Worm (Caenorhabditis elegans): Measurements from ENCODE around the gene Y37E11B.10.

The Y37E11B.10 gene

DNA sequence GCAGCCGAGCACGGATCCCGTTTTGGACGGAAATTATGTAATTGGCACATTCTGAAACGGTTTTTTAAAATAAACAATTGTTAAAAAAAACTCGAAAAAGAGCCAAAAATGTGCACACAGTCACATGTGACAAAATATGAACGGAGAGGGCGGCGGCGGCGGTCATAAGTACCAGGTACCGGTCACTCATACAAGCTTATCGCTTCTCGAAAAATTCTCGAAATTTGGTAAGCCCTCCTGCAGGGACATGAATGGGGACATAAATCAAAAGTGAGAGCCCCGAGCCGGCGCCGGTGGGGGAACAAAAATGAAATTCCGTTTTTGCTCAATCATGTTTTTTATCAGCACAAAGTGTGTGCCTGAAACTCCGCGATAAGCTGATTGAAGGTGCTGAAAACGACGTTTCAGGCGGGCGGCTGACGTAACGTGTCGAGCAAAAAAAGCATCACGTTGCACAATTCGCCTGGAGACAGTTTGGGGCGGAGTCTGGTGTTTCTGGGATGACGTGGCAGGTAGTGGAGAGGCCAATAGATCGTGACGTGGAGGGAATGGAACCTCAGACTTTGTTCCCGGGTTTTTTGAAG is 6.8 kb upstream of the Y37E11B.10 start, which contains the start of gene ltah-1.2:
Gene ltah-1.2, minus strand, starts transcription at position 51 of the 584 bp plus-strand sequence.
- TF ChIP-seq egl-27 (tag; optimal IDR thresholded peaks at IDR 0.05): no peak
- TF ChIP-seq ztf-11 (tag; optimal IDR thresholded peaks at IDR 0.05): no peak
- TF ChIP-seq snpc-4 (tag; optimal IDR thresholded peaks at IDR 0.05): no peak
- no peak for TF ChIP-seq elt-3 (tag; optimal IDR thresholded peaks at IDR 0.05)
- peak; percentile 90 for TF ChIP-seq elt-2 (tag; optimal IDR thresholded peaks at IDR 0.05)
- no peak for TF ChIP-seq mdl-1 (tag; optimal IDR thresholded peaks at IDR 0.05)
- TF ChIP-seq R02D3.7 (tag; optimal IDR thresholded peaks at IDR 0.05): no peak
- no peak for TF ChIP-seq pha-4 (tag; optimal IDR thresholded peaks at IDR 0.05)
- TF ChIP-seq nhr-11 (tag; optimal IDR thresholded peaks at IDR 0.05): no peak
- no peak for TF ChIP-seq lin-39 (tag; optimal IDR thresholded peaks at IDR 0.05)
- peak; percentile 43 for TF ChIP-seq pqm-1 (tag; optimal IDR thresholded peaks at IDR 0.05)
- no peak for TF ChIP-seq lsy-12 (tag; optimal IDR thresholded peaks at IDR 0.05)
- peak; percentile 38 for TF ChIP-seq nfya-1 (tag; optimal IDR thresholded peaks at IDR 0.05; ENCODE audit: insufficient read depth)
- no peak for TF ChIP-seq elt-1 (tag; optimal IDR thresholded peaks at IDR 0.05)
- TF ChIP-seq nhr-25 (tag; optimal IDR thresholded peaks at IDR 0.05): no peak
- TF ChIP-seq skn-1 (tag; optimal IDR thresholded peaks at IDR 0.05): no peak

- peak; percentile 100 for TF ChIP-seq elt-2 (tag; optimal IDR thresholded peaks at IDR 0.05)
- no peak for TF ChIP-seq nhr-77 (tag; optimal IDR thresholded peaks at IDR 0.05)
- no peak for TF ChIP-seq R02D3.7 (tag; optimal IDR thresholded peaks at IDR 0.05)
- no peak for TF ChIP-seq mml-1 (tag; optimal IDR thresholded peaks at IDR 0.05)
- no peak for TF ChIP-seq hmg-11 (tag; optimal IDR thresholded peaks at IDR 0.05)
- TF ChIP-seq ceh-82 (tag; optimal IDR thresholded peaks at IDR 0.05): no peak
- no peak for TF ChIP-seq nhr-43 (tag; optimal IDR thresholded peaks at IDR 0.05; ENCODE audit: poor library complexity, severe bottlenecking)
- no peak for TF ChIP-seq ceh-9 (tag; optimal IDR thresholded peaks at IDR 0.05)
- no peak for TF ChIP-seq lsy-12 (tag; optimal IDR thresholded peaks at IDR 0.05)
- no peak for TF ChIP-seq fkh-10 (GFP tag; optimal IDR thresholded peaks at IDR 0.05)
- TF ChIP-seq pqm-1 (tag; optimal IDR thresholded peaks at IDR 0.05): peak; percentile 99
- no peak for TF ChIP-seq ceh-28 (tag; optimal IDR thresholded peaks at IDR 0.05)
- TF ChIP-seq skn-1 (tag; optimal IDR thresholded peaks at IDR 0.05): peak; percentile 66
- peak; percentile 22 for TF ChIP-seq egl-27 (tag; optimal IDR thresholded peaks at IDR 0.05)
- TF ChIP-seq nhr-237 (tag; optimal IDR thresholded peaks at IDR 0.05): no peak
- TF ChIP-seq elt-1 (tag; optimal IDR thresholded peaks at IDR 0.05): no peak
- TF ChIP-seq jun-1 (tag; optimal IDR thresholded peaks at IDR 0.05): peak; percentile 90
- TF ChIP-seq ztf-11 (tag; optimal IDR thresholded peaks at IDR 0.05): no peak
- TF ChIP-seq zag-1 (tag; optimal IDR thresholded peaks at IDR 0.05): no peak
- no peak for TF ChIP-seq unc-39 (tag; optimal IDR thresholded peaks at IDR 0.05)
- no peak for TF ChIP-seq ZK546.5 (tag; optimal IDR thresholded peaks at IDR 0.05)
- peak; percentile 13 for TF ChIP-seq pha-4 (tag; optimal IDR thresholded peaks at IDR 0.05)
- TF ChIP-seq snpc-4 (tag; optimal IDR thresholded peaks at IDR 0.05): no peak
- no peak for TF ChIP-seq lin-15B (tag; optimal IDR thresholded peaks at IDR 0.05)
- TF ChIP-seq egl-5 (tag; optimal IDR thresholded peaks at IDR 0.05): no peak
- TF ChIP-seq elt-3 (tag; optimal IDR thresholded peaks at IDR 0.05): no peak
- no peak for TF ChIP-seq fkh-2 (tag; optimal IDR thresholded peaks at IDR 0.05)
- TF ChIP-seq unc-62 (GFP tag; optimal IDR thresholded peaks at IDR 0.05): no peak
- no peak for TF ChIP-seq nhr-23 (tag; optimal IDR thresholded peaks at IDR 0.05)
- TF ChIP-seq mdl-1 (tag; optimal IDR thresholded peaks at IDR 0.05): peak; percentile 43
- TF ChIP-seq aly-2 (tag; optimal IDR thresholded peaks at IDR 0.05): no peak
- no peak for TF ChIP-seq ztf-4 (tag; optimal IDR thresholded peaks at IDR 0.05)
- no peak for TF ChIP-seq daf-12 (tag; optimal IDR thresholded peaks at IDR 0.05)
- TF ChIP-seq sea-2 (GFP tag; optimal IDR thresholded peaks at IDR 0.05): no peak
- no peak for TF ChIP-seq nhr-11 (tag; optimal IDR thresholded peaks at IDR 0.05)
- TF ChIP-seq tbx-2 (tag; optimal IDR thresholded peaks at IDR 0.05): no peak
Observed at ce11 chrIV:3611845-3612244, 5.6 kb upstream of the Y37E11B.10 start.

- TF ChIP-seq fkh-10 (GFP tag; optimal IDR thresholded peaks at IDR 0.05) (no peak), aly-2 (tag; optimal IDR thresholded peaks at IDR 0.05) (no peak), unc-62 (GFP tag; optimal IDR thresholded peaks at IDR 0.05) (no peak), elt-3 (tag; optimal IDR thresholded peaks at IDR 0.05) (no peak), egl-5 (tag; optimal IDR thresholded peaks at IDR 0.05) (no peak), fkh-2 (tag; optimal IDR thresholded peaks at IDR 0.05) (no peak), pqm-1 (tag; optimal IDR thresholded peaks at IDR 0.05) (no peak)
Observed at ce11 chrIV:3610987-3611386, 4.7 kb upstream of the Y37E11B.10 start.
